Worm (Caenorhabditis elegans) whole organism, L2 larva: ENCODE measurements around the gene B0507.8.

Experiments
- alr-1 ChIP-seq: fragments of 150-350 bp; optimal IDR thresholded peaks from 2 replicates; lab custom pipeline; 2014; ENCODE audit warnings: missing biosample characterization, missing genetic modification characterization
- ceh-16 ChIP-seq: fragments of 150-350 bp; optimal IDR thresholded peaks from 2 replicates; lab custom pipeline; 2014; ENCODE audit warnings: missing biosample characterization, missing genetic modification characterization
- egl-27 ChIP-seq: sonication (generic microtip); optimal IDR thresholded peaks from 3 replicates; lab custom pipeline; 2017; ENCODE audit warnings: missing biosample characterization, missing genetic modification reagents, missing genetic modification characterization
- elt-1 ChIP-seq: fragments of 150-350 bp; optimal IDR thresholded peaks from 2 replicates; lab custom pipeline; 2014; ENCODE audit warnings: missing biosample characterization, missing genetic modification characterization
- elt-3 ChIP-seq: sonication (generic microtip); optimal IDR thresholded peaks from 2 replicates; lab custom pipeline; 2017; ENCODE audit warnings: missing biosample characterization, missing genetic modification characterization
- lin-11 ChIP-seq: fragments of 150-350 bp; sonication (generic microtip); optimal IDR thresholded peaks from 2 replicates; lab custom pipeline; 2014; ENCODE audit warnings: missing biosample characterization, missing genetic modification characterization, inconsistent platforms, mixed read lengths
- lin-13 ChIP-seq: fragments of 150-350 bp; optimal IDR thresholded peaks from 2 replicates; lab custom pipeline; 2014; ENCODE audit warnings: missing biosample characterization, missing genetic modification reagents, missing genetic modification characterization
- mdl-1 ChIP-seq, 2 experiments: fragments of 150-350 bp in 1 of 2; sonication (generic microtip) in 1 of 2; optimal IDR thresholded peaks; 2 replicates each; lab custom pipeline; 2017; ENCODE audit warnings: missing biosample characterization in 2 of 2, missing genetic modification characterization in 2 of 2
- nhr-10 ChIP-seq: sonication (generic microtip); optimal IDR thresholded peaks from 2 replicates; lab custom pipeline; 2017; ENCODE audit warnings: missing biosample characterization, missing genetic modification characterization
- nhr-11 ChIP-seq: fragments of 150-350 bp; optimal IDR thresholded peaks from 2 replicates; lab custom pipeline; 2014; ENCODE audit warnings: missing biosample characterization, missing genetic modification characterization
- nhr-129 ChIP-seq: fragments of 150-350 bp; optimal IDR thresholded peaks from 2 replicates; lab custom pipeline; 2014; ENCODE audit warnings: missing biosample characterization, missing genetic modification characterization
- nhr-77 ChIP-seq: fragments of 150-350 bp; optimal IDR thresholded peaks from 2 replicates; lab custom pipeline; 2014; ENCODE audit warnings: missing biosample characterization, missing genetic modification characterization
- snpc-4 ChIP-seq: fragments of 150-350 bp; optimal IDR thresholded peaks from 2 replicates; lab custom pipeline; 2014; ENCODE audit warnings: missing biosample characterization, missing genetic modification characterization
- zag-1 ChIP-seq: fragments of 150-350 bp; optimal IDR thresholded peaks from 2 replicates; lab custom pipeline; 2014; ENCODE audit warnings: missing biosample characterization, missing genetic modification characterization

DNA sequence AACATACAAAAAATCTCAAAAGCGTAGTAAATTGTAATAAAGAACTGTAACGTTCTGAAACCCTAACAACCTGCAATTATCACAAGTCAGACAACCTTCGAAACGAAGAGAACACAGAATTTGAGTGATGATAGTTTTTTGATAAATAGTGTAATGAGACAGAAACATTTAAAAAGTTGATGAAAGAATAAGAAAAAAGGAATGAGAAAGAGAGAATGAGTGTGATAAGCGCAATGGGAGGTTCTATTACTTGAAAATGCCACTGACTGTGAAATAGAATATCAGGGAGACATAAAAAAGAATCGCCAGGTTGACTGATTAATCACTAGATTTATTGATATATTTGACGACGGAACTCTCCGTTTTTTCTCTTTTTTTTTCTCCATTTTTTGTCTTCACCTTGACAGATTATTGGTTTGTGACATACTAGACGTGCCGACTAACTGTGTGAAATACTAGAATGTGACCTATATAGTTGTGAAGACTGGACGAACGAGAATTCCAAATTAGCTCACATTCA, 36.6 kb upstream of the B0507.8 start:
- TF ChIP-seq snpc-4 (tag; lab: Kevin White, UChicago) (no peak), ceh-16 (tag; lab: Kevin White, UChicago) (no peak), lin-11 (tag; lab: Kevin White, UChicago) (no peak), nhr-11 (tag; lab: Kevin White, UChicago) (no peak), nhr-77 (no peak), zag-1 (tag; lab: Kevin White, UChicago) (no peak), alr-1 (tag; lab: Kevin White, UChicago) (no peak), nhr-10 (no peak), lin-13 (no peak), mdl-1 (tag; optimal IDR thresholded peaks at IDR 0.05; lab: Kevin White, UChicago) (no peak), egl-27 (tag; lab: Kevin White, UChicago) (no peak), elt-1 (tag; lab: Kevin White, UChicago) (no peak), nhr-129 (tag; lab: Kevin White, UChicago) (no peak), elt-3 (tag; lab: Kevin White, UChicago) (no peak)
